Worm (Caenorhabditis elegans): Measurements from ENCODE around the gene swt-3.

Gene swt-3

DNA sequence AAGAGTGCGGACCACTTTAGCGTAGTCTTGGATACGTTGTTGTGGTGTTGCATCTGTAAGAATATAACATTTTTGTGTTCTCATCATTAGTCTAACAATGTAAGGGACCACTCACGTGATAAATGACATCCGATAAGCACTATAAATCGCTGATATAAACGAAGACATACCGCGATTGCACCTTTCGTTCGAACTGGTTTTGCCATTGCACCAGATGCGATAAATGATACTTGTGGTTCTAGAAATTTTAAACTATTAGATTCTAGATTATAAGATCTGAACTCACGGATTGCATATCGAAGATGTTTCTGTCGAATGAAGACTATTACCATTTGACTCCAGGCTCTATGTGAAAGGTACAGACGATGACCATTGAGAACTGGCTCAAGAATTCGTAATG lies 9.2 kb downstream of the swt-3 start:
- TF ChIP-seq sma-3 (GFP tag; optimal IDR thresholded peaks at IDR 0.05) (no peak), nhr-25 (tag; optimal IDR thresholded peaks at IDR 0.05) (no peak), nhr-129 (tag; optimal IDR thresholded peaks at IDR 0.05) (no peak), mbf-1 (tag; optimal IDR thresholded peaks at IDR 0.05) (no peak), crh-2 (tag; optimal IDR thresholded peaks at IDR 0.05) (no peak), unc-55 (GFP tag; optimal IDR thresholded peaks at IDR 0.05) (no peak), lin-11 (tag; optimal IDR thresholded peaks at IDR 0.05) (no peak), mab-5 (tag; optimal IDR thresholded peaks at IDR 0.05) (no peak)

- no peak for TF ChIP-seq nhr-77 (tag; optimal IDR thresholded peaks at IDR 0.05)
- no peak for TF ChIP-seq nhr-129 (tag; optimal IDR thresholded peaks at IDR 0.05)
- TF ChIP-seq mbf-1 (tag; optimal IDR thresholded peaks at IDR 0.05), result no peak
- no peak for TF ChIP-seq nhr-23 (tag; optimal IDR thresholded peaks at IDR 0.05)
- no peak for TF ChIP-seq ztf-4 (tag; optimal IDR thresholded peaks at IDR 0.05)
- TF ChIP-seq nhr-25 (tag; optimal IDR thresholded peaks at IDR 0.05), result no peak
- TF ChIP-seq snpc-4 (tag; optimal IDR thresholded peaks at IDR 0.05), result no peak
- TF ChIP-seq mdl-1 (tag; optimal IDR thresholded peaks at IDR 0.05), result no peak
- no peak for TF ChIP-seq lin-39 (tag; optimal IDR thresholded peaks at IDR 0.05)
- no peak for TF ChIP-seq peb-1 (tag; optimal IDR thresholded peaks at IDR 0.05)
- TF ChIP-seq elt-3 (tag; optimal IDR thresholded peaks at IDR 0.05), result no peak
- no peak for TF ChIP-seq alr-1 (tag; optimal IDR thresholded peaks at IDR 0.05)
- no peak for TF ChIP-seq mab-5 (tag; optimal IDR thresholded peaks at IDR 0.05)
- no peak for TF ChIP-seq C34F6.9 (tag; optimal IDR thresholded peaks at IDR 0.05)
Measured at ce11 chrIV:10769353-10769752, 11.1 kb downstream of the swt-3 start, which contains the start of gene T25B9.9. T25B9.9 (plus strand) TSS chrIV:10769653.

DNA sequence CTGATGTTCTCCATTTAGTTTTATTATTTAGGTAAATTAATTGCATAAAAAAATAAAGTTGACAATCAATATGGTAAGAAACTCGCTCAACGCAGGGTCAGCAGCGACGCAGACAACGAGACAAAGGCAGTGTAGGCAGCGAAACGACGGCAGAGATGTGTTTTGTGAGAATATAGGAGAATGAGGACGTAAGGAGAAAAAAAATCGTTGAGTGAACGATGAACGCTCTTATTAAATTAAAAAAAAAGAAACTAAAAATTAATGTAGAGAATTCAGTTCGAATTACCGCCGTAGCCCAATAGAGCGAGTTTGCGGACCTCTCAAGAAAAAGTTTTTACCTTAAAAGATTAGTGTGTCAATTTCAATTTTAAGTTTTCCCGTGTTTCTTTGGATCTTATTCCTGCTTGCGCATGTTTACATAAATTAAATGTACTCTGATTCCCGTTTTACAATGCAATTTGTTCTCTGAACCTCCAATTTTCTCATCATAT lies 12.3 kb downstream of the swt-3 start, which contains the start of gene T25B9.8:
Gene T25B9.8, minus strand, starts transcription at position 51 of the 491 bp plus-strand sequence.
- TF ChIP-seq nhr-6 (tag; optimal IDR thresholded peaks at IDR 0.05) (no peak), C34F6.9 (tag; optimal IDR thresholded peaks at IDR 0.05) (peak; percentile 0)

ce11 chrIV:10766071-10766470 lies 14.4 kb downstream of the swt-3 start:
- TF ChIP-seq nhr-6 (tag; optimal IDR thresholded peaks at IDR 0.05), result no peak
- TF ChIP-seq mab-5 (tag; optimal IDR thresholded peaks at IDR 0.05), result no peak
- TF ChIP-seq lin-13 (GFP tag; optimal IDR thresholded peaks at IDR 0.05), result no peak
- TF ChIP-seq unc-55 (GFP tag; optimal IDR thresholded peaks at IDR 0.05), result no peak
- TF ChIP-seq alr-1 (tag; optimal IDR thresholded peaks at IDR 0.05), result no peak
- peak in 1 of 2 experiments; percentile 54 for TF ChIP-seq lsy-2 (tag; optimal IDR thresholded peaks at IDR 0.05)

DNA sequence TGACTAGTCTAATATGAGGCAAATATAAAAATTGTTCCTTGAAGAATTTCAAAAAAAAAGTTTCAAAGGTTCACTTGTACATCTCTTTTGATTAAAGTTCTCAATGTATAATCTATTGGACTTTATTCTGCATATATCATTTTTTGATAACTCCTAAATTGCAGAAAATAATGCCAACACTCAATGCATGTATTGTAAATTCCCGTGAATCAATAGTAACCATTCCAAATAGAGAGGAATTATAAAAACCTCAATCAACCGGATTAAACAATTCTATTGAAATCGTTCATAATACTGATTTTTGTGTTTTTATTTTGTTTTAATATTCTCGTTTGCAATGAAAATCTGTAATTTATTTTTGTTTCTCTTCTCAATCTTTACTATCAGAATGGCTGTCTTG lies 15.4 kb downstream of the swt-3 start, which contains the start of gene T25B9.12:
Gene T25B9.12, plus strand, starts transcription at position 301 of the 400 bp plus-strand sequence.
- TF ChIP-seq ztf-1 (GFP tag; conservative IDR thresholded peaks at IDR 0.05) (no peak), dmd-4 (tag; optimal IDR thresholded peaks at IDR 0.05) (no peak), lsy-2 (tag; optimal IDR thresholded peaks at IDR 0.05) (no peak), peb-1 (tag; optimal IDR thresholded peaks at IDR 0.05) (no peak), sem-4 (tag; optimal IDR thresholded peaks at IDR 0.05) (no peak), lin-39 (tag; optimal IDR thresholded peaks at IDR 0.05) (no peak), ceh-16 (tag; optimal IDR thresholded peaks at IDR 0.05) (no peak), nhr-23 (tag; optimal IDR thresholded peaks at IDR 0.05) (no peak)

- TF ChIP-seq peb-1 (tag; optimal IDR thresholded peaks at IDR 0.05), result no peak
- TF ChIP-seq nhr-237 (tag; optimal IDR thresholded peaks at IDR 0.05), result no peak
- no peak for TF ChIP-seq sma-3 (GFP tag; optimal IDR thresholded peaks at IDR 0.05)
- TF ChIP-seq alr-1 (tag; optimal IDR thresholded peaks at IDR 0.05), result no peak
- TF ChIP-seq ama-1 (optimal IDR thresholded peaks at IDR 0.05), result no peak
- no peak for TF ChIP-seq elt-1 (tag; optimal IDR thresholded peaks at IDR 0.05)
Measured at ce11 chrIV:10764206-10764605, 16.3 kb downstream of the swt-3 start, which contains the start of gene T25B9.11. T25B9.11 (plus strand) TSS chrIV:10764506.

- TF ChIP-seq elt-3 (tag; optimal IDR thresholded peaks at IDR 0.05), result no peak
- TF ChIP-seq nhr-21 (tag; optimal IDR thresholded peaks at IDR 0.05), result no peak
- TF ChIP-seq snpc-4 (tag; optimal IDR thresholded peaks at IDR 0.05), result no peak
- TF ChIP-seq nhr-23 (tag; optimal IDR thresholded peaks at IDR 0.05), result no peak
- TF ChIP-seq R02D3.7 (tag; optimal IDR thresholded peaks at IDR 0.05), result no peak
- no peak for TF ChIP-seq ceh-16 (tag; optimal IDR thresholded peaks at IDR 0.05)
- TF ChIP-seq sem-4 (tag; optimal IDR thresholded peaks at IDR 0.05), result no peak
- TF ChIP-seq dmd-4 (tag; optimal IDR thresholded peaks at IDR 0.05), result no peak
- no peak for TF ChIP-seq F13H6.1 (tag; optimal IDR thresholded peaks at IDR 0.05)
- TF ChIP-seq mab-5 (tag; optimal IDR thresholded peaks at IDR 0.05), result no peak
- no peak for TF ChIP-seq ztf-1 (GFP tag; conservative IDR thresholded peaks at IDR 0.05)
- no peak for TF ChIP-seq nhr-11 (tag; optimal IDR thresholded peaks at IDR 0.05)
- no peak for TF ChIP-seq crh-2 (tag; optimal IDR thresholded peaks at IDR 0.05)
- no peak for TF ChIP-seq sma-3 (GFP tag; optimal IDR thresholded peaks at IDR 0.05)
- no peak for TF ChIP-seq lin-13 (GFP tag; optimal IDR thresholded peaks at IDR 0.05)
Measured at ce11 chrIV:10761344-10761743, 19.1 kb downstream of the swt-3 start, which contains the start of gene ugt-54. ugt-54 (plus strand) TSS chrIV:10761698.

Data from whole organism, L2 larva.